Fruit fly (Drosophila melanogaster) whole organism, adult: ENCODE measurements around the gene Rpn11.

ENCODE experiments used
- CG14711 ChIP-seq: fragments of 200-800 bp; sonication (Bioruptor generic); optimal IDR thresholded peaks from 2 replicates; lab custom pipeline; 2018; ENCODE audit warnings: missing biosample characterization, mild to moderate bottlenecking, missing genetic modification characterization, moderate library complexity
- CG5204 ChIP-seq: fragments of 200-800 bp; sonication (Bioruptor generic); optimal IDR thresholded peaks from 2 replicates; lab custom pipeline; 2016; ENCODE audit warnings: missing biosample characterization, missing genetic modification characterization
- Hr96 ChIP-seq: fragments of 200-800 bp; sonication (Bioruptor generic); optimal IDR thresholded peaks from 2 replicates; lab custom pipeline; 2016; ENCODE audit warnings: missing biosample characterization, missing genetic modification characterization

- TF ChIP-seq CG14711 = no peak
- no peak for TF ChIP-seq CG5204 (GFP tag; lab: Kevin White, UChicago)
- no peak for TF ChIP-seq Hr96 (GFP tag; lab: Kevin White, UChicago)
Observed at dm6 chr2L:5022602-5023001, 37.0 kb downstream of the Rpn11 start.
